Fruit fly (Drosophila melanogaster): ENCODE results near the gene CG45064.

Gene CG45064

DNA sequence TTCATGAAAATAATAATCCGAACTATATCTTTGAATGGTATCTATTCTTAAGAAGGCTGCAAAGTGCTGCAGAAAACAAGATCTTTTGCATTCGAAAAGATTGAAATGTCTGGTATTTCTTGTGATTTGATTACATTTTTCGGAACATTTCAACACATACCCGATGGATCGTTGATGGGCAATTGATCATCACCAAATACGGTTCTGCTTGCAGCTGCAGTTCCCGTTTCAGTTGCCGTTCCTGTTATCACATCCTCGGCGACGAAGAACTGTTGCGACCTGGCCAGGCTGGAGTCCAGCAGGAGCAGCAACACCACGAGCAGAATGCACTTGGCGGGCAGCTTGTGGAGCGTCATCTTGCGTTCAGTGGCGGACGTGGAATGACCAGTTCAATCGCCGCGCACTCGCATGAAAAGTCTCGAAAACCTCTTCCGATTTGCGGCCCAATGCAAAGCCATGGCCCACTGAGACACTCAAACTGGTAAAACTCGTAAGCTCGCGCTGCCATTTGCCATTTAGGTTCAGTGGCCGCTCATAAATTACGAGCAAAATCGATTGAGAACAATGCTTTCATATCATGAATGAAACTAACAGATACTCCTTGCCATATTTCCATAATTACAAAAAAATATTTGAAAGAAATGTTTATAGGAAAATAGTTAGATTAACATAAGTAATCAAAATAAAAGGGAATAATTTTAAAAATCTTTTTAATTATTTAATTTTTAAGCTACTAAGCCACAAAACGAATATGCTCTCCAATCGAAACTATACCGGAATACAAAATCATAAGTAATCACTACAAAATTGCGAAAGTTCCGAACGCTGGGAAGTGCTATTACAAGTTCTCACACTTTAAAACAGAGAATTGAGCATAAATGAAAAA, 28.3 kb upstream of the CG45064 start, which contains the start of gene CG14406:
Gene CG14406, minus strand, starts transcription at position 382 of the 886 bp plus-strand sequence.
- TF ChIP-seq pros (GFP tag; optimal IDR thresholded peaks at IDR 0.05) (no peak), CTCF (GFP tag; optimal IDR thresholded peaks at IDR 0.05) (peak; percentile 81), dm (GFP tag; optimal IDR thresholded peaks at IDR 0.05) (no peak), br (optimal IDR thresholded peaks at IDR 0.05) (no peak), Lpt (GFP tag; optimal IDR thresholded peaks at IDR 0.05) (peak; percentile 75), CG5953 (GFP tag; IDR thresholded peaks at IDR 0.05) (0 out of 2 replicates have a peak, but pooled peaks have one; percentile 34), ken (GFP tag; IDR thresholded peaks at IDR 0.05) (no peak), Xbp1 (GFP tag; optimal IDR thresholded peaks at IDR 0.05) (no peak), CG7357 (GFP tag; IDR thresholded peaks at IDR 0.05) (no peak), E2f2 (GFP tag; IDR thresholded peaks at IDR 0.05) (no peak), zen2 (GFP tag; IDR thresholded peaks at IDR 0.05; ENCODE audit: partially characterized antibody) (no peak), twi (tag; optimal IDR thresholded peaks at IDR 0.05) (no peak), eve (GFP tag; optimal IDR thresholded peaks at IDR 0.05) (no peak), ase (GFP tag; IDR thresholded peaks at IDR 0.05) (0 out of 3 replicates have a peak, but pooled peaks have one; percentile 15), Blimp-1 (GFP tag; optimal IDR thresholded peaks at IDR 0.05) (no peak), Rfx (GFP tag; IDR thresholded peaks at IDR 0.05) (0 out of 2 replicates have a peak, but pooled peaks have one; percentile 15), Ravus (GFP tag; IDR thresholded peaks at IDR 0.05) (no peak), CrebB (tag; optimal IDR thresholded peaks at IDR 0.05) (no peak), CG7372 (GFP tag; IDR thresholded peaks at IDR 0.05) (no peak), Atf3 (GFP tag; optimal IDR thresholded peaks at IDR 0.05) (no peak), Med (GFP tag) (peak; percentile 48), CG14965 (GFP tag; optimal IDR thresholded peaks at IDR 0.05; ENCODE audit: borderline replicate concordance) (peak; percentile 84), CG31441 (GFP tag; IDR thresholded peaks at IDR 0.05) (no peak), Drgx (GFP tag; IDR thresholded peaks at IDR 0.05) (0 out of 2 replicates have a peak, but pooled peaks have one; percentile 39), chinmo (GFP tag; IDR thresholded peaks at IDR 0.05; ENCODE audit: partially characterized antibody) (no peak), CG3838 (GFP tag; optimal IDR thresholded peaks at IDR 0.05) (no peak), CG33557 (GFP tag; optimal IDR thresholded peaks at IDR 0.05) (no peak), CG2678 (tag; optimal IDR thresholded peaks at IDR 0.05) (no peak), CG34376 (GFP tag; optimal IDR thresholded peaks at IDR 0.05) (no peak), Deaf1 (tag; optimal IDR thresholded peaks at IDR 0.05) (no peak), dati (GFP tag; IDR thresholded peaks at IDR 0.05) (no peak), sob (GFP tag; IDR thresholded peaks at IDR 0.05) (no peak), CG31365 (tag; optimal IDR thresholded peaks at IDR 0.05) (no peak), CG17361 (GFP tag; IDR thresholded peaks at IDR 0.05) (no peak), gce (GFP tag; IDR thresholded peaks at IDR 0.05) (no peak), CG32772 (GFP tag; IDR thresholded peaks at IDR 0.05) (no peak)

- TF ChIP-seq CG14965 (GFP tag; optimal IDR thresholded peaks at IDR 0.05; ENCODE audit: borderline replicate concordance) (peak; percentile 55), ara (GFP tag; IDR thresholded peaks at IDR 0.05) (0 out of 2 replicates have a peak, but pooled peaks have one; percentile 5), CG1832 (GFP tag; optimal IDR thresholded peaks at IDR 0.05) (no peak), CG11085 (GFP tag; IDR thresholded peaks at IDR 0.05) (no peak), Med (GFP tag) (peak; percentile 57), zfh1 (GFP tag; IDR thresholded peaks at IDR 0.05) (no peak), Sin3A (optimal IDR thresholded peaks at IDR 0.05) (no peak), CG8944 (GFP tag; optimal IDR thresholded peaks at IDR 0.05) (no peak), chinmo (GFP tag; IDR thresholded peaks at IDR 0.05; ENCODE audit: partially characterized antibody) (0 out of 4 replicates have a peak, but pooled peaks have one; percentile 40), Adf1 (GFP tag; IDR thresholded peaks at IDR 0.05) (no peak), eyg (GFP tag; optimal IDR thresholded peaks at IDR 0.05) (no peak), bigmax (GFP tag; optimal IDR thresholded peaks at IDR 0.05) (no peak), CG32772 (GFP tag; IDR thresholded peaks at IDR 0.05) (no peak), repo (GFP tag; optimal IDR thresholded peaks at IDR 0.05) (no peak), sqz (GFP tag; optimal IDR thresholded peaks at IDR 0.05) (peak; percentile 24), ftz-f1 (GFP tag; optimal IDR thresholded peaks at IDR 0.05) (peak; percentile 47), HLH4C (GFP tag; IDR thresholded peaks at IDR 0.05; ENCODE audit: partially characterized antibody) (no peak), sd (tag; optimal IDR thresholded peaks at IDR 0.05) (peak; percentile 9), dan (GFP tag; IDR thresholded peaks at IDR 0.05) (no peak)
Observed at dm6 chrX:14909658-14910378, 27.4 kb upstream of the CG45064 start, which contains the start of gene fiz. Gene fiz (minus strand): TSS chrX:14909708.
